Worm (Caenorhabditis elegans): ENCODE measurements around the gene svop-1.

ce11 chrIII:8844137-8844536 is 41.2 kb downstream of the svop-1 start:
- TF ChIP-seq him-1 (tag; optimal IDR thresholded peaks at IDR 0.05) (no peak), W03F9.2 (tag; optimal IDR thresholded peaks at IDR 0.05) (no peak), dao-5 (tag; optimal IDR thresholded peaks at IDR 0.05) (no peak)

Data from whole organism, L4/young adult.